Worm (Caenorhabditis elegans): ENCODE measurements around the gene F25H8.2.

DNA sequence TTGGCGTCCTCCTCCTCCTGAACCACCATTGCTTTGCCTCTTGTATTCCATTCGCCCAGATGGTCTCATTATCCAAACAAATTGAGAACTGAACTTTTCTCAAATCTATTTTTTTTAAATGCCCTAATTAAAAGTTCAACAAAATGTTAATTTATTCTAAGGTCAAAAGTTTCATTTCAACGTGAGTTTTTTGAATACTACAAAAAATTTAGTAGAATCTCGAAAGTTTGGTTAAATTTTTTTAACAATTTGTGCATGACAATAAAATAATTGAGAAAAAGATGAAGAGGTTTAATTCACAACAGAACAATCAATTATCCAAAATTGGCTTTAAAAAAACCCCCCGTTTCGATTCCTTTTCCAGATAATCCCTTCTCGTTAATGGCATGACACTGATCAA lies 40.1 kb upstream of the F25H8.2 start, which contains the start of gene F32B6.4:
- TF ChIP-seq ztf-11 (tag; optimal IDR thresholded peaks at IDR 0.05): no peak
- no peak for TF ChIP-seq hlh-1 (tag; optimal IDR thresholded peaks at IDR 0.05)
- no peak for TF ChIP-seq unc-62 (GFP tag; optimal IDR thresholded peaks at IDR 0.05)
- TF ChIP-seq ces-1 (GFP tag; optimal IDR thresholded peaks at IDR 0.05): no peak
